Worm (Caenorhabditis elegans): Measurements from ENCODE around the gene npl-4.2.

DNA sequence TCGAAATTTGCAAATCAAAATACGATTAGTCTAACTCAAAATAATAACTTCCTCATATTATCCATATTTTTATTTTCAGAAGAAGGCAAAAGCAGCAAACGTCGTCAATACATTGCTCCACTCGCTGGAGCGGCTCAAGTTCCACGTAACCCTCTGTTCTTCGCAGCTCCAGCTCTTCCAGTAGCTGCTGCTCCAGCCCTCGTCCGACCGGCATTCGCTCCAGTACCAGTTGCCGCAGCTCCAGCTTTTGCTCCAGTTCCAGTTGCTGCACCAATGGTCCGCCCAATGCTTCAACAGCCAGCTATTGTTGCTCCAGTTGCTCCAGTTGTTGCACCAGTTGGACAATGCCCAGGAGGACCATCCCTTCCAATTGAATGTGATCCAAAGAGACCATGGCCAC, 44.0 kb upstream of the npl-4.2 start:
- TF ChIP-seq dox-1 (GFP tag; IDR thresholded peaks at IDR 0.05) (no peak), madf-8 (GFP tag; conservative IDR thresholded peaks at IDR 0.05) (no peak), snpc-4 (GFP tag; optimal IDR thresholded peaks at IDR 0.05) (no peak), snpc-4 (tag; optimal IDR thresholded peaks at IDR 0.05) (no peak), unc-62 (GFP tag; optimal IDR thresholded peaks at IDR 0.05) (no peak)

Measured in whole organism, young adult.